Fruit fly (Drosophila melanogaster): ENCODE data around the gene Cp18.

- TF ChIP-seq CG8478 (optimal IDR thresholded peaks at IDR 0.05) (no peak), CTCF (optimal IDR thresholded peaks at IDR 0.05) (no peak)
Measured at dm6 chr3L:8700054-8700642, 26.4 kb upstream of the Cp18 start.
